Fruit fly (Drosophila melanogaster) Kc167 (cell line): Measurements from ENCODE around the gene CG1273.

Experiments used
- Myc ChIP-seq: fragments of >200 bp; optimal IDR thresholded peaks from 2 replicates; lab custom pipeline; 2017; ENCODE audit warnings: missing external identifiers
- Sin3A ChIP-seq: fragments of >200 bp; optimal IDR thresholded peaks from 2 replicates; lab custom pipeline; 2018; ENCODE audit warnings: missing external identifiers
- h ChIP-seq: fragments of >200 bp; optimal IDR thresholded peaks from 3 replicates; lab custom pipeline; 2018; ENCODE audit warnings: missing external identifiers
- insv ChIP-seq: fragments of >200 bp; optimal IDR thresholded peaks from 3 replicates; lab custom pipeline; 2018; ENCODE audit warnings: missing external identifiers
- psq ChIP-seq: fragments of >200 bp; optimal IDR thresholded peaks from 2 replicates; lab custom pipeline; 2017; ENCODE audit warnings: missing external identifiers
- ttk ChIP-seq: sonication (Bioruptor generic); optimal IDR thresholded peaks from 2 replicates; lab custom pipeline; 2017; ENCODE audit warnings: missing external identifiers

CG1273 gene

dm6 chr3L:4302088-4302487, 38.6 kb downstream of the CG1273 start:
- no peak for TF ChIP-seq Sin3A (lab: Kevin White, UChicago)
- TF ChIP-seq Myc, result no peak
- no peak for TF ChIP-seq psq
- TF ChIP-seq h, result no peak
- TF ChIP-seq insv (lab: Kevin White, UChicago), result no peak
- no peak for TF ChIP-seq ttk (lab: Kevin White, UChicago)

- TF ChIP-seq h (no peak), psq (no peak), Myc (no peak), insv (lab: Kevin White, UChicago) (no peak), Sin3A (lab: Kevin White, UChicago) (no peak), ttk (lab: Kevin White, UChicago) (no peak)
Observed at dm6 chr3L:4304244-4304959, 40.9 kb downstream of the CG1273 start.

dm6 chr3L:4307691-4308383, 44.3 kb downstream of the CG1273 start, which contains the start of gene dyl:
Gene dyl, minus strand, starts transcription at chr3L:4307718.
- TF ChIP-seq ttk (lab: Kevin White, UChicago), result no peak
- no peak for TF ChIP-seq h
- TF ChIP-seq Myc, result no peak
- TF ChIP-seq Sin3A (lab: Kevin White, UChicago), result no peak
- no peak for TF ChIP-seq psq
- TF ChIP-seq insv (lab: Kevin White, UChicago), result no peak

dm6 chr3L:4310604-4311003, 47.1 kb downstream of the CG1273 start:
- TF ChIP-seq ttk (lab: Kevin White, UChicago), result no peak
- TF ChIP-seq insv (lab: Kevin White, UChicago), result no peak
- no peak for TF ChIP-seq Myc
- TF ChIP-seq Sin3A (lab: Kevin White, UChicago), result no peak
- no peak for TF ChIP-seq h
- no peak for TF ChIP-seq psq

- TF ChIP-seq h, result no peak
- no peak for TF ChIP-seq Myc
- TF ChIP-seq Sin3A (lab: Kevin White, UChicago), result no peak
- TF ChIP-seq ttk (lab: Kevin White, UChicago), result no peak
- TF ChIP-seq psq, result no peak
- no peak for TF ChIP-seq insv (lab: Kevin White, UChicago)
Observed at dm6 chr3L:4313299-4313698, 49.8 kb downstream of the CG1273 start, which contains the start of gene Claspin. Gene Claspin, plus strand, starts transcription at chr3L:4313483.

- no peak for TF ChIP-seq h
- no peak for TF ChIP-seq Myc
- TF ChIP-seq Sin3A (lab: Kevin White, UChicago), result no peak
- no peak for TF ChIP-seq insv (lab: Kevin White, UChicago)
- no peak for TF ChIP-seq ttk (lab: Kevin White, UChicago)
- no peak for TF ChIP-seq psq
Observed at dm6 chr3L:4318677-4319580, 55.4 kb downstream of the CG1273 start, which contains the start of gene PMP34. Gene PMP34, plus strand, starts transcription at chr3L:4318755.

dm6 chr3L:4322032-4322617, 58.6 kb downstream of the CG1273 start, which contains the start of gene CG15014:
Gene CG15014, minus strand, starts transcription at chr3L:4322259.
- TF ChIP-seq insv (lab: Kevin White, UChicago) (no peak), Sin3A (lab: Kevin White, UChicago) (no peak), h (no peak), psq (no peak), Myc (no peak), ttk (lab: Kevin White, UChicago) (no peak)
